Worm (Caenorhabditis elegans): ENCODE data around the gene acly-2.

acly-2 gene

ce11 chrV:13081197-13081747 lies 35.0 kb upstream of the acly-2 start:
- peak; percentile 8 for TF ChIP-seq unc-62 (GFP tag; optimal IDR thresholded peaks at IDR 0.05)
- no peak for TF ChIP-seq elt-1 (tag; optimal IDR thresholded peaks at IDR 0.05; ENCODE audit: borderline replicate concordance, insufficient read depth)
- TF ChIP-seq blmp-1 (tag; optimal IDR thresholded peaks at IDR 0.05), result no peak
- no peak for TF ChIP-seq nhr-12 (tag; optimal IDR thresholded peaks at IDR 0.05)
- no peak for TF ChIP-seq nhr-76 (tag; optimal IDR thresholded peaks at IDR 0.05)
- no peak for TF ChIP-seq sptf-1 (tag; optimal IDR thresholded peaks at IDR 0.05)
- no peak for TF ChIP-seq ztf-11 (tag; optimal IDR thresholded peaks at IDR 0.05)
- no peak for TF ChIP-seq elt-3 (tag; optimal IDR thresholded peaks at IDR 0.05)

- TF ChIP-seq mls-2 (tag; optimal IDR thresholded peaks at IDR 0.05), result no peak
- TF ChIP-seq unc-120 (tag; optimal IDR thresholded peaks at IDR 0.05; ENCODE audit: poor library complexity, severe bottlenecking), result peak; percentile 14
- TF ChIP-seq sem-2 (GFP tag; optimal IDR thresholded peaks at IDR 0.05), result no peak
- TF ChIP-seq nhr-28 (tag; optimal IDR thresholded peaks at IDR 0.05), result no peak
- peak; percentile 38 for TF ChIP-seq pha-4 (tag; optimal IDR thresholded peaks at IDR 0.05)
- TF ChIP-seq blmp-1 (tag; optimal IDR thresholded peaks at IDR 0.05), result no peak
- peak; percentile 12 for TF ChIP-seq ces-1 (GFP tag; optimal IDR thresholded peaks at IDR 0.05)
- peak; percentile 44 for TF ChIP-seq nhr-237 (tag; optimal IDR thresholded peaks at IDR 0.05)
- peak; percentile 43 for TF ChIP-seq zip-8 (tag; optimal IDR thresholded peaks at IDR 0.05)
- TF ChIP-seq hlh-1 (tag; optimal IDR thresholded peaks at IDR 0.05), result peak; percentile 49
Measured at ce11 chrV:13082442-13083126, 33.7 kb upstream of the acly-2 start, which contains the start of gene C34B4.2. C34B4.2 (plus strand) TSS chrV:13083055.

- no peak for TF ChIP-seq nhr-237 (tag; optimal IDR thresholded peaks at IDR 0.05)
- no peak for TF ChIP-seq snpc-4 (tag; optimal IDR thresholded peaks at IDR 0.05)
- no peak for TF ChIP-seq unc-39 (tag; optimal IDR thresholded peaks at IDR 0.05)
- TF ChIP-seq ceh-39 (tag; optimal IDR thresholded peaks at IDR 0.05), result no peak
- TF ChIP-seq nhr-28 (tag; optimal IDR thresholded peaks at IDR 0.05), result no peak
- no peak for TF ChIP-seq tbx-8 (GFP tag; optimal IDR thresholded peaks at IDR 0.05)
- no peak for TF ChIP-seq nhr-2 (tag; optimal IDR thresholded peaks at IDR 0.05)
Measured at ce11 chrV:13083751-13084672, 32.3 kb upstream of the acly-2 start.

- TF ChIP-seq snpc-4 (tag; optimal IDR thresholded peaks at IDR 0.05) (no peak), tbx-8 (GFP tag; optimal IDR thresholded peaks at IDR 0.05) (no peak), hlh-1 (tag; optimal IDR thresholded peaks at IDR 0.05) (no peak), ztf-11 (tag; optimal IDR thresholded peaks at IDR 0.05) (no peak), bed-3 (GFP tag; optimal IDR thresholded peaks at IDR 0.05) (no peak), ham-2 (GFP tag; optimal IDR thresholded peaks at IDR 0.05) (no peak), mls-2 (tag; optimal IDR thresholded peaks at IDR 0.05) (no peak)
Measured at ce11 chrV:13085227-13085640, 31.1 kb upstream of the acly-2 start.

ce11 chrV:13085917-13086552 lies 30.3 kb upstream of the acly-2 start:
- TF ChIP-seq mls-2 (tag; optimal IDR thresholded peaks at IDR 0.05) (no peak), ceh-43 (GFP tag; optimal IDR thresholded peaks at IDR 0.05) (no peak), ceh-39 (tag; optimal IDR thresholded peaks at IDR 0.05) (no peak), tbx-8 (GFP tag; optimal IDR thresholded peaks at IDR 0.05) (no peak), M03D4.4 (tag; optimal IDR thresholded peaks at IDR 0.05) (peak; percentile 10), lin-13 (tag; optimal IDR thresholded peaks at IDR 0.05) (no peak), sem-2 (GFP tag; optimal IDR thresholded peaks at IDR 0.05) (no peak), lin-32 (GFP tag; optimal IDR thresholded peaks at IDR 0.05) (no peak), unc-39 (tag; optimal IDR thresholded peaks at IDR 0.05) (no peak), elt-1 (tag; optimal IDR thresholded peaks at IDR 0.05; ENCODE audit: borderline replicate concordance, insufficient read depth) (no peak), mep-1 (tag; optimal IDR thresholded peaks at IDR 0.05) (peak; percentile 52), ceh-83 (GFP tag; optimal IDR thresholded peaks at IDR 0.05) (no peak), elt-3 (tag; optimal IDR thresholded peaks at IDR 0.05) (no peak), zip-8 (tag; optimal IDR thresholded peaks at IDR 0.05) (no peak), mab-5 (tag; optimal IDR thresholded peaks at IDR 0.05) (no peak), cnd-1 (tag; optimal IDR thresholded peaks at IDR 0.05) (no peak), blmp-1 (tag; optimal IDR thresholded peaks at IDR 0.05) (no peak), snpc-4 (tag; optimal IDR thresholded peaks at IDR 0.05) (no peak), nhr-2 (tag; optimal IDR thresholded peaks at IDR 0.05) (no peak), nhr-28 (tag; optimal IDR thresholded peaks at IDR 0.05) (no peak), nhr-237 (tag; optimal IDR thresholded peaks at IDR 0.05) (peak; percentile 4), ztf-11 (tag; optimal IDR thresholded peaks at IDR 0.05) (peak; percentile 12), sptf-1 (tag; optimal IDR thresholded peaks at IDR 0.05) (peak; percentile 33), drap-1 (GFP tag; optimal IDR thresholded peaks at IDR 0.05) (no peak), nhr-12 (tag; optimal IDR thresholded peaks at IDR 0.05) (no peak), ham-2 (GFP tag; optimal IDR thresholded peaks at IDR 0.05) (no peak), pha-4 (tag; optimal IDR thresholded peaks at IDR 0.05) (peak; percentile 32), hlh-1 (tag; optimal IDR thresholded peaks at IDR 0.05) (peak; percentile 52), unc-62 (GFP tag; optimal IDR thresholded peaks at IDR 0.05) (peak; percentile 93), ces-1 (GFP tag; optimal IDR thresholded peaks at IDR 0.05) (no peak), bed-3 (GFP tag; optimal IDR thresholded peaks at IDR 0.05) (no peak), flh-1 (GFP tag; optimal IDR thresholded peaks at IDR 0.05) (no peak)

All from whole organism, mixed stage, embryonic.